Fruit fly (Drosophila melanogaster) whole organism, embryonic: ENCODE measurements around the gene CG43156.

ENCODE experiments used
- Bgb ChIP-seq: fragments of 200-800 bp; sonication (Bioruptor generic); IDR thresholded peaks from 2 replicates; pipeline ENCODE4 v1.3.6; 2022; ENCODE audit warnings: missing biosample characterization, missing genetic modification characterization; ENCODE audit not compliant: partially characterized antibody
- BtbVII ChIP-seq: fragments of 200-800 bp; sonication (Bioruptor generic); optimal IDR thresholded peaks from 3 replicates; lab custom pipeline; 2017; ENCODE audit warnings: missing biosample characterization, mild to moderate bottlenecking, missing genetic modification characterization
- Bteb2 ChIP-seq: fragments of 200-800 bp; sonication (Bioruptor generic); optimal IDR thresholded peaks from 2 replicates; lab custom pipeline; 2016; ENCODE audit warnings: missing biosample characterization, missing genetic modification characterization
- CG12299 ChIP-seq: fragments of 200-800 bp; sonication (Bioruptor generic); optimal IDR thresholded peaks from 2 replicates; lab custom pipeline; 2018; ENCODE audit warnings: missing biosample characterization, mild to moderate bottlenecking, missing genetic modification characterization
- CG12659 ChIP-seq: fragments of 200-800 bp; sonication (Bioruptor generic); optimal IDR thresholded peaks from 3 replicates; lab custom pipeline; 2017; ENCODE audit warnings: mild to moderate bottlenecking, missing biosample characterization, missing genetic modification reagents, missing genetic modification characterization
- CG13296 ChIP-seq: fragments of 200-800 bp; sonication (Bioruptor generic); optimal IDR thresholded peaks from 3 replicates; lab custom pipeline; 2018; ENCODE audit warnings: missing biosample characterization, mild to moderate bottlenecking, missing genetic modification characterization
- CG14441 ChIP-seq: fragments of 200-800 bp; sonication (Bioruptor generic); IDR thresholded peaks from 2 replicates; pipeline ENCODE4 v1.3.6; 2022; ENCODE audit warnings: missing biosample characterization, missing genetic modification characterization
- CG14667 ChIP-seq: fragments of 200-800 bp; sonication (Bioruptor generic); IDR thresholded peaks from 2 replicates; pipeline ENCODE4 v1.3.6; 2022; ENCODE audit warnings: missing biosample characterization, missing genetic modification characterization
- CG17385 ChIP-seq: fragments of 200-800 bp; sonication (Bioruptor generic); optimal IDR thresholded peaks from 3 replicates; lab custom pipeline; 2018; ENCODE audit warnings: missing biosample characterization, mild to moderate bottlenecking, missing genetic modification characterization
- CG18262 ChIP-seq: fragments of 200-800 bp; optimal IDR thresholded peaks from 3 replicates; lab custom pipeline; 2019; ENCODE audit warnings: missing biosample characterization, mild to moderate bottlenecking, missing genetic modification characterization, moderate library complexity
- CG1832 ChIP-seq: fragments of 200-800 bp; sonication (Bioruptor generic); optimal IDR thresholded peaks from 2 replicates; lab custom pipeline; 2017; ENCODE audit warnings: missing biosample characterization, mild to moderate bottlenecking, missing genetic modification characterization, inconsistent platforms
- CG18476 ChIP-seq: fragments of 200-800 bp; sonication (Bioruptor generic); optimal IDR thresholded peaks from 2 replicates; lab custom pipeline; 2016; ENCODE audit warnings: missing biosample characterization, mild to moderate bottlenecking, missing genetic modification characterization
- CG18599 ChIP-seq: fragments of 200-800 bp; sonication (Bioruptor generic); optimal IDR thresholded peaks from 3 replicates; lab custom pipeline; 2017; ENCODE audit warnings: missing biosample characterization, missing genetic modification characterization, mild to moderate bottlenecking, moderate library complexity, missing genetic modification reagents
- CG18764 ChIP-seq: fragments of 200-800 bp; sonication (Bioruptor generic); optimal IDR thresholded peaks from 3 replicates; lab custom pipeline; 2016; ENCODE audit warnings: missing biosample characterization, missing genetic modification characterization
- CG2889 ChIP-seq: fragments of 200-800 bp; sonication (Bioruptor generic); IDR thresholded peaks from 3 replicates; pipeline ENCODE4 v1.3.6; 2022; ENCODE audit warnings: missing biosample characterization, missing genetic modification characterization
- CG3838 ChIP-seq: fragments of 200-800 bp; sonication (Bioruptor generic); optimal IDR thresholded peaks from 3 replicates; lab custom pipeline; 2016; ENCODE audit warnings: missing biosample characterization, missing genetic modification characterization
- CG3847 ChIP-seq: fragments of 200-800 bp; sonication (Bioruptor generic); IDR thresholded peaks from 2 replicates; pipeline ENCODE4 v1.3.6; 2022; ENCODE audit warnings: missing biosample characterization, missing genetic modification characterization
- CG4424 ChIP-seq: fragments of 200-800 bp; sonication (Bioruptor generic); optimal IDR thresholded peaks from 3 replicates; lab custom pipeline; 2016; ENCODE audit warnings: missing biosample characterization, missing genetic modification characterization
- CG7271 ChIP-seq: fragments of 200-800 bp; sonication (Bioruptor generic); optimal IDR thresholded peaks from 2 replicates; lab custom pipeline; 2018; ENCODE audit warnings: missing biosample characterization, mild to moderate bottlenecking, missing genetic modification characterization, moderate library complexity
- CG8359 ChIP-seq: fragments of 200-800 bp; sonication (Bioruptor generic); optimal IDR thresholded peaks from 2 replicates; lab custom pipeline; 2017; ENCODE audit warnings: missing biosample characterization, mild to moderate bottlenecking, missing genetic modification characterization, borderline replicate concordance
- CG9437 ChIP-seq: fragments of 200-800 bp; sonication (Bioruptor generic); optimal IDR thresholded peaks from 2 replicates; lab custom pipeline; 2018; ENCODE audit warnings: missing biosample characterization, mild to moderate bottlenecking, missing genetic modification characterization
- CrebB ChIP-seq: fragments of 200-800 bp; sonication (Bioruptor generic); optimal IDR thresholded peaks from 3 replicates; lab custom pipeline; 2018; ENCODE audit warnings: missing biosample characterization, mild to moderate bottlenecking, missing genetic modification characterization
- ERR ChIP-seq: fragments of 200-800 bp; sonication (Bioruptor generic); optimal IDR thresholded peaks from 2 replicates; lab custom pipeline; 2016; ENCODE audit warnings: missing biosample characterization, missing genetic modification characterization
- HLH3B ChIP-seq: fragments of 200-800 bp; sonication (Bioruptor generic); IDR thresholded peaks from 2 replicates; pipeline ENCODE4 v1.3.6; 2022; ENCODE audit warnings: missing biosample characterization, missing genetic modification characterization
- ac ChIP-seq: fragments of 200-800 bp; sonication (Bioruptor generic); optimal IDR thresholded peaks from 3 replicates; lab custom pipeline; 2017; ENCODE audit warnings: missing biosample characterization, mild to moderate bottlenecking, missing genetic modification characterization
- amos ChIP-seq: fragments of 200-800 bp; sonication (Bioruptor generic); IDR thresholded peaks from 2 replicates; pipeline ENCODE4 v1.3.6; 2022; ENCODE audit warnings: missing biosample characterization, missing genetic modification characterization; ENCODE audit not compliant: partially characterized antibody
- az2 ChIP-seq: fragments of 200-800 bp; sonication (Bioruptor generic); optimal IDR thresholded peaks from 3 replicates; lab custom pipeline; 2016; ENCODE audit warnings: missing biosample characterization, missing genetic modification characterization
- croc ChIP-seq: fragments of 200-800 bp; sonication (Bioruptor generic); conservative IDR thresholded peaks from 3 replicates; pipeline ENCODE4 v1.3.6; 2022; ENCODE audit warnings: missing biosample characterization, missing genetic modification characterization
- da ChIP-seq: fragments of 200-800 bp; sonication (Bioruptor generic); optimal IDR thresholded peaks from 2 replicates; lab custom pipeline; 2016; ENCODE audit warnings: missing biosample characterization, missing genetic modification characterization
- dpn ChIP-seq, 2 experiments: fragments of 200-800 bp; sonication (Bioruptor generic); optimal IDR thresholded peaks; 3 replicates each; lab custom pipeline; 2016; ENCODE audit warnings: missing biosample characterization in 2 of 2, missing genetic modification characterization in 2 of 2
- esg ChIP-seq: fragments of 200-800 bp; sonication (Bioruptor generic); conservative IDR thresholded peaks from 2 replicates; pipeline ENCODE4 v1.3.6; 2022; ENCODE audit warnings: missing biosample characterization, missing genetic modification characterization
- gcm ChIP-seq: fragments of 200-800 bp; sonication (Bioruptor generic); optimal IDR thresholded peaks from 2 replicates; lab custom pipeline; 2019; ENCODE audit warnings: missing biosample characterization, mild to moderate bottlenecking, missing genetic modification characterization, moderate library complexity
- gt ChIP-seq: fragments of 200-800 bp; sonication (Bioruptor generic); IDR thresholded peaks from 2 replicates; pipeline ENCODE4 v1.3.6; 2022; ENCODE audit warnings: missing biosample characterization, missing genetic modification characterization
- h ChIP-seq: fragments of >200 bp; optimal IDR thresholded peaks from 2 replicates; lab custom pipeline; 2017
- klu ChIP-seq: fragments of 200-800 bp; sonication (Bioruptor generic); IDR thresholded peaks from 2 replicates; pipeline ENCODE4 v1.3.6; 2022; ENCODE audit warnings: missing biosample characterization, missing genetic modification characterization
- nerfin-1 ChIP-seq: fragments of 200-800 bp; sonication (Bioruptor generic); optimal IDR thresholded peaks from 3 replicates; lab custom pipeline; 2019; ENCODE audit warnings: missing biosample characterization, mild to moderate bottlenecking, missing genetic modification characterization, moderate library complexity
- onecut ChIP-seq: fragments of 200-800 bp; sonication (Bioruptor generic); IDR thresholded peaks from 2 replicates; pipeline ENCODE4 v1.3.6; 2022; ENCODE audit warnings: missing biosample characterization, missing genetic modification characterization
- peb ChIP-seq: fragments of 200-800 bp; sonication (Bioruptor generic); IDR thresholded peaks from 2 replicates; pipeline ENCODE4 v1.3.6; 2022; ENCODE audit warnings: missing biosample characterization, missing genetic modification characterization
- pnt ChIP-seq: fragments of 200-800 bp; sonication (Bioruptor generic); optimal IDR thresholded peaks from 3 replicates; lab custom pipeline; 2016; ENCODE audit warnings: missing biosample characterization, missing genetic modification characterization
- shn ChIP-seq: fragments of 200-800 bp; sonication (Bioruptor generic); optimal IDR thresholded peaks from 3 replicates; lab custom pipeline; 2016; ENCODE audit warnings: missing biosample characterization, missing genetic modification characterization
- sisA ChIP-seq: fragments of 200-800 bp; sonication (Bioruptor generic); IDR thresholded peaks from 2 replicates; pipeline ENCODE4 v1.3.6; 2022; ENCODE audit warnings: missing biosample characterization, missing genetic modification characterization
- sna ChIP-seq: fragments of 200-800 bp; sonication (Bioruptor generic); IDR thresholded peaks from 2 replicates; pipeline ENCODE4 v1.3.6; 2022; ENCODE audit warnings: missing biosample characterization, missing genetic modification characterization; ENCODE audit not compliant: partially characterized antibody
- sob ChIP-seq: fragments of 200-800 bp; sonication (Bioruptor generic); IDR thresholded peaks from 2 replicates; pipeline ENCODE4 v1.3.6; 2022; ENCODE audit warnings: missing biosample characterization, missing genetic modification characterization
- tio ChIP-seq: fragments of 200-800 bp; sonication (Bioruptor generic); optimal IDR thresholded peaks from 2 replicates; lab custom pipeline; 2017; ENCODE audit warnings: missing biosample characterization, missing genetic modification characterization, inconsistent platforms
- tll ChIP-seq, 2 experiments: fragments of 200-800 bp in 1 of 2; fragments of >200 bp in 1 of 2; sonication (Bioruptor generic) in 1 of 2; optimal IDR thresholded peaks; 2 replicates each; lab custom pipeline; 2017 to 2019; ENCODE audit warnings: missing biosample characterization in 2 of 2, missing genetic modification characterization in 2 of 2, mild to moderate bottlenecking in 1 of 2, moderate library complexity in 1 of 2
- wdn ChIP-seq: fragments of 200-800 bp; sonication (Bioruptor generic); IDR thresholded peaks from 2 replicates; pipeline ENCODE4 v1.3.6; 2022; ENCODE audit warnings: missing biosample characterization, missing genetic modification characterization
- z ChIP-seq: fragments of 200-800 bp; sonication (Bioruptor generic); IDR thresholded peaks from 3 replicates; pipeline ENCODE4 v1.3.6; 2022; ENCODE audit warnings: missing biosample characterization, missing genetic modification characterization
- zf30C ChIP-seq: fragments of 200-800 bp; sonication (Bioruptor generic); optimal IDR thresholded peaks from 3 replicates; lab custom pipeline; 2018; ENCODE audit warnings: missing biosample characterization, mild to moderate bottlenecking, missing genetic modification characterization

CG43156 gene

DNA sequence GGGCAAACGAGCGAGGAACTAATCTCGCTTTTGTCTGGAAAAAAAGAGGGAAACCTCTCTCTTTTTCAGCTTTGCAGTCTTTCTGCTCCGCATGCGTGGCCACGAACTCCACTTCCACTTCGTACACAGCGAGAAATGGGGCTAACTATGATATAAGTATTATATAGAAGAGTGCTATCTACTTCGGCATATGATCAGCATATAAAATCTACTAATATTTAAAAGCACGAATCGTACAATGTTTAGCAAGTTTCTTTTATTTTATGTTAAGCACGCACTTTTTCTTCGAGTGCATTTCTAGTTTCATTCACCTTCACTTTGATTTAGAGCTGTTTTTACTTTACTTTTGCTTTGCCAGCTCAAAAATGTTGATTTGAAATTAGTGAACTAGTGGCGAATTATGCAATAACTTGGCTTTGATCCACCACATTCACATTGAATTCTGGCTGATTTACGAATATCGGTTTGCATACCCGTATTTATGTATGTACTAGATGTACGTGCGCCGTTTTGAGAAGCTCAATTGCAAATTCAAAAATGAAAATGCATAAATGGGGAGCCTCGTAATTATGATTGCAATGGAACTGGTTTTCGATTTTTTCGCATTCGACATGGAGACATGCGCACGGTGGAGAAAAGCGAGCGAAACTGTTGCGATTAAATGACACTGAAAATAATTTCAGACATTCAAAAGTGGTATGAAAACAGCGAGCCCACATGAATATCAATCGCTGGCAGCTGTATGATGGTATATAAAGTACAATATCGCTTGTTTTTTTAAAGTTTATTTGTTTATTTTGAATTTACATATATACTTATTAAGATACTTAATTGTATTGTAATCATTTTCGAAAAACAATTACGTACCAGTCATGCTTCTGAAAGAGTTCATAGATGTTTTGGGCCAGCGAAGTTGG is 48.9 kb downstream of the CG43156 start (continued):
- TF ChIP-seq az2 (GFP tag; lab: Kevin White, UChicago): peak; percentile 73
- TF ChIP-seq onecut (GFP tag; lab: Robert Waterston, UW): peak; percentile 85
- TF ChIP-seq CrebB (tag; lab: Kevin White, UChicago): peak; percentile 11
- TF ChIP-seq Bteb2 (GFP tag; lab: Kevin White, UChicago): peak; percentile 11
- peak; percentile 64 for TF ChIP-seq CG12659 (GFP tag; lab: Kevin White, UChicago)
- peak; percentile 61; the same call in 1 of the 2 replicates for TF ChIP-seq HLH3B (GFP tag; lab: Robert Waterston, UW)
- TF ChIP-seq CG8359 (GFP tag; lab: Kevin White, UChicago): peak; percentile 71
- no peak for TF ChIP-seq CG7271 (tag; lab: Kevin White, UChicago)
- TF ChIP-seq wdn (GFP tag; lab: Robert Waterston, UW): no peak
- TF ChIP-seq Bgb (GFP tag; lab: Robert Waterston, UW): no peak
- TF ChIP-seq z (GFP tag; lab: Robert Waterston, UW): 0 out of 3 replicates have a peak, but pooled peaks have one; percentile 6
- no peak for TF ChIP-seq da (GFP tag; lab: Kevin White, UChicago)
- TF ChIP-seq CG3838: no peak
- TF ChIP-seq gcm (GFP tag; lab: Kevin White, UChicago): peak; percentile 67
- peak; percentile 81 for TF ChIP-seq sob (GFP tag; lab: Robert Waterston, UW)
- TF ChIP-seq sisA (GFP tag; lab: Robert Waterston, UW): peak; percentile 71
- peak; percentile 73 for TF ChIP-seq CG14667 (GFP tag; lab: Robert Waterston, UW)
- TF ChIP-seq klu (GFP tag; lab: Robert Waterston, UW): peak; percentile 67
- TF ChIP-seq CG1832: no peak
- TF ChIP-seq CG18476: peak; percentile 9
- TF ChIP-seq CG17385 (GFP tag; lab: Kevin White, UChicago): peak; percentile 70
- no peak for TF ChIP-seq CG12299
- peak; percentile 62 for TF ChIP-seq CG18599 (GFP tag; lab: Kevin White, UChicago)
- TF ChIP-seq shn (GFP tag; lab: Kevin White, UChicago): peak; percentile 6
- peak; percentile 81 for TF ChIP-seq pnt (GFP tag; lab: Kevin White, UChicago)
- TF ChIP-seq CG14441 (GFP tag; lab: Robert Waterston, UW): peak; percentile 86
- peak; percentile 38 for TF ChIP-seq CG9437 (GFP tag; lab: Kevin White, UChicago)
- TF ChIP-seq h: no peak
- 0 out of 3 replicates have a peak, but pooled peaks have one; percentile 35 for TF ChIP-seq CG2889 (GFP tag; lab: Robert Waterston, UW)
- peak; percentile 34; the same call in 1 of the 2 replicates for TF ChIP-seq CG3847 (GFP tag; lab: Robert Waterston, UW)
- peak; percentile 62 to 79 for TF ChIP-seq dpn (GFP tag; optimal IDR thresholded peaks at IDR 0.05; lab: Kevin White, UChicago)
- peak; percentile 15 for TF ChIP-seq CG18764 (GFP tag; lab: Kevin White, UChicago)
- peak; percentile 27 for TF ChIP-seq CG13296 (GFP tag; lab: Kevin White, UChicago)
- peak; percentile 67 for TF ChIP-seq gt (GFP tag; lab: Robert Waterston, UW)
- peak; percentile 62 for TF ChIP-seq nerfin-1 (tag; lab: Kevin White, UChicago)
- TF ChIP-seq peb (GFP tag; lab: Robert Waterston, UW): peak; percentile 73; the same call in 1 of the 2 replicates
- peak; percentile 12 for TF ChIP-seq ac
- peak; percentile 58 for TF ChIP-seq zf30C (GFP tag; lab: Kevin White, UChicago)
- TF ChIP-seq esg (GFP tag; lab: Robert Waterston, UW): peak; percentile 51
- TF ChIP-seq CG4424 (GFP tag; lab: Kevin White, UChicago): peak; percentile 68
- TF ChIP-seq BtbVII: peak; percentile 10
- TF ChIP-seq tll (GFP tag; optimal IDR thresholded peaks at IDR 0.05; lab: Kevin White, UChicago): no peak
- peak; percentile 70; the same call in 2 of the 3 replicates for TF ChIP-seq croc (GFP tag; lab: Robert Waterston, UW)
- peak; percentile 44 for TF ChIP-seq ERR (GFP tag; lab: Kevin White, UChicago)
- peak; percentile 18 for TF ChIP-seq tio (GFP tag; lab: Kevin White, UChicago)
- peak; percentile 90 for TF ChIP-seq CG18262
- no peak for TF ChIP-seq sna (GFP tag; lab: Robert Waterston, UW)
- TF ChIP-seq amos (GFP tag; lab: Robert Waterston, UW): no peak
